Worm (Caenorhabditis elegans): ENCODE data around the gene rsef-1.
A peak's percentile ranks its signal among the peaks of the same experiment; 100 is the strongest.

Gene rsef-1

ce11 chrX:3049233-3049632 lies 10.0 kb downstream of the rsef-1 start (continued):
- TF ChIP-seq lsy-2 (tag; optimal IDR thresholded peaks at IDR 0.05): peak in 1 of 2 experiments; percentile 60
- TF ChIP-seq dmd-4 (tag; optimal IDR thresholded peaks at IDR 0.05): no peak
- no peak for TF ChIP-seq skn-1 (tag; optimal IDR thresholded peaks at IDR 0.05)

ce11 chrX:3048696-3049095 lies 10.5 kb downstream of the rsef-1 start:
- TF ChIP-seq ama-1 (optimal IDR thresholded peaks at IDR 0.05): no peak
- TF ChIP-seq mbf-1 (tag; optimal IDR thresholded peaks at IDR 0.05): no peak
- TF ChIP-seq nhr-10 (tag; optimal IDR thresholded peaks at IDR 0.05): no peak

- TF ChIP-seq nhr-21 (tag; optimal IDR thresholded peaks at IDR 0.05): no peak
- no peak for TF ChIP-seq ceh-16 (tag; optimal IDR thresholded peaks at IDR 0.05)
- TF ChIP-seq nhr-11 (tag; optimal IDR thresholded peaks at IDR 0.05): no peak
- peak; percentile 52 for TF ChIP-seq fos-1 (tag; optimal IDR thresholded peaks at IDR 0.05)
- no peak for TF ChIP-seq alr-1 (tag; optimal IDR thresholded peaks at IDR 0.05)
- no peak for TF ChIP-seq sma-3 (GFP tag; optimal IDR thresholded peaks at IDR 0.05)
- TF ChIP-seq lin-11 (tag; optimal IDR thresholded peaks at IDR 0.05): no peak
- TF ChIP-seq unc-62 (GFP tag; optimal IDR thresholded peaks at IDR 0.05): no peak
- TF ChIP-seq snpc-4 (tag; optimal IDR thresholded peaks at IDR 0.05): no peak
Measured at ce11 chrX:3047224-3047623, 12.0 kb downstream of the rsef-1 start.

ce11 chrX:3045466-3045865 lies 13.7 kb downstream of the rsef-1 start, which contains the start of gene cnnm-3:
cnnm-3 (minus strand) TSS chrX:3045847.
- TF ChIP-seq zag-1 (tag; optimal IDR thresholded peaks at IDR 0.05) (no peak), ztf-1 (GFP tag; conservative IDR thresholded peaks at IDR 0.05) (no peak), C34F6.9 (tag; optimal IDR thresholded peaks at IDR 0.05) (no peak), elt-1 (tag; optimal IDR thresholded peaks at IDR 0.05) (no peak), lsy-2 (tag; optimal IDR thresholded peaks at IDR 0.05) (no peak), nhr-12 (tag; optimal IDR thresholded peaks at IDR 0.05) (no peak), ztf-11 (tag; optimal IDR thresholded peaks at IDR 0.05) (no peak), nhr-129 (tag; optimal IDR thresholded peaks at IDR 0.05) (no peak), lin-11 (tag; optimal IDR thresholded peaks at IDR 0.05) (no peak), unc-55 (GFP tag; optimal IDR thresholded peaks at IDR 0.05) (no peak), ceh-16 (tag; optimal IDR thresholded peaks at IDR 0.05) (no peak)

- TF ChIP-seq peb-1 (tag; optimal IDR thresholded peaks at IDR 0.05): no peak
- TF ChIP-seq crh-2 (tag; optimal IDR thresholded peaks at IDR 0.05): no peak
- TF ChIP-seq nhr-11 (tag; optimal IDR thresholded peaks at IDR 0.05): no peak
- no peak for TF ChIP-seq dmd-4 (tag; optimal IDR thresholded peaks at IDR 0.05)
- TF ChIP-seq aly-2 (tag; optimal IDR thresholded peaks at IDR 0.05): no peak
- no peak for TF ChIP-seq mab-5 (tag; optimal IDR thresholded peaks at IDR 0.05)
- TF ChIP-seq nhr-129 (tag; optimal IDR thresholded peaks at IDR 0.05): no peak
- no peak for TF ChIP-seq R02D3.7 (tag; optimal IDR thresholded peaks at IDR 0.05)
- no peak for TF ChIP-seq nhr-10 (tag; optimal IDR thresholded peaks at IDR 0.05)
- TF ChIP-seq alr-1 (tag; optimal IDR thresholded peaks at IDR 0.05): no peak
Measured at ce11 chrX:3040609-3041008, 18.6 kb downstream of the rsef-1 start.

- TF ChIP-seq C34F6.9 (tag; optimal IDR thresholded peaks at IDR 0.05) (no peak), ceh-82 (tag; optimal IDR thresholded peaks at IDR 0.05) (no peak), nhr-25 (tag; optimal IDR thresholded peaks at IDR 0.05) (no peak), nhr-11 (tag; optimal IDR thresholded peaks at IDR 0.05) (no peak), ceh-16 (tag; optimal IDR thresholded peaks at IDR 0.05) (no peak)
Measured at ce11 chrX:3040021-3040420, 19.2 kb downstream of the rsef-1 start.

ce11 chrX:3035972-3036379 lies 23.2 kb downstream of the rsef-1 start:
- peak; percentile 95 for TF ChIP-seq sma-9 (GFP tag; optimal IDR thresholded peaks at IDR 0.05)
- TF ChIP-seq sma-9 (tag; optimal IDR thresholded peaks at IDR 0.05): no peak
- TF ChIP-seq R02D3.7 (tag; optimal IDR thresholded peaks at IDR 0.05): peak; percentile 37
- TF ChIP-seq blmp-1 (tag; optimal IDR thresholded peaks at IDR 0.05; ENCODE audit: insufficient read depth): peak; percentile 54
- TF ChIP-seq C34F6.9 (tag; optimal IDR thresholded peaks at IDR 0.05): peak; percentile 84
- TF ChIP-seq nhr-12 (tag; optimal IDR thresholded peaks at IDR 0.05): peak; percentile 48
- TF ChIP-seq Y55F3AM.14 (GFP tag; optimal IDR thresholded peaks at IDR 0.05): peak; percentile 94
- no peak for TF ChIP-seq peb-1 (tag; optimal IDR thresholded peaks at IDR 0.05)
- TF ChIP-seq ZK546.5 (tag; optimal IDR thresholded peaks at IDR 0.05): peak; percentile 41
- peak; percentile 66 for TF ChIP-seq nhr-237 (tag; optimal IDR thresholded peaks at IDR 0.05)
- TF ChIP-seq egl-27 (tag; optimal IDR thresholded peaks at IDR 0.05): peak; percentile 94
- peak; percentile 92 for TF ChIP-seq F13H6.1 (tag; optimal IDR thresholded peaks at IDR 0.05)
- TF ChIP-seq nhr-6 (tag; optimal IDR thresholded peaks at IDR 0.05): peak; percentile 86
- peak; percentile 87 for TF ChIP-seq lin-11 (tag; optimal IDR thresholded peaks at IDR 0.05)
- peak; percentile 97 for TF ChIP-seq unc-55 (GFP tag; optimal IDR thresholded peaks at IDR 0.05)
- TF ChIP-seq snpc-4 (tag; optimal IDR thresholded peaks at IDR 0.05): peak; percentile 83
- TF ChIP-seq mdl-1 (tag; optimal IDR thresholded peaks at IDR 0.05): peak; percentile 38 to 56
- no peak for TF ChIP-seq unc-39 (tag; optimal IDR thresholded peaks at IDR 0.05)
- TF ChIP-seq fos-1 (tag; optimal IDR thresholded peaks at IDR 0.05): peak; percentile 83
- TF ChIP-seq nhr-77 (tag; optimal IDR thresholded peaks at IDR 0.05): peak; percentile 60
- peak; percentile 85 for TF ChIP-seq ztf-4 (tag; optimal IDR thresholded peaks at IDR 0.05)
- TF ChIP-seq crh-2 (tag; optimal IDR thresholded peaks at IDR 0.05): peak; percentile 92
